Fruit fly (Drosophila melanogaster) whole organism, embryonic: ENCODE results near the gene RNF220.

Experiments
- Atf3 ChIP-seq: fragments of 200-800 bp; sonication (Bioruptor generic); optimal IDR thresholded peaks from 3 replicates; lab custom pipeline; 2016; ENCODE audit warnings: missing biosample characterization, missing genetic modification characterization
- BEAF-32 ChIP-seq: fragments of 200-800 bp; sonication (Bioruptor generic); optimal IDR thresholded peaks from 3 replicates; lab custom pipeline; 2017; ENCODE audit warnings: missing biosample characterization, missing genetic modification characterization, mild to moderate bottlenecking, moderate library complexity, missing genetic modification reagents
- BtbVII ChIP-seq: fragments of 200-800 bp; sonication (Bioruptor generic); optimal IDR thresholded peaks from 3 replicates; lab custom pipeline; 2017; ENCODE audit warnings: missing biosample characterization, mild to moderate bottlenecking, missing genetic modification characterization
- CG10543 ChIP-seq: fragments of 200-800 bp; sonication (Bioruptor generic); optimal IDR thresholded peaks from 3 replicates; lab custom pipeline; 2017; ENCODE audit warnings: missing biosample characterization, mild to moderate bottlenecking, missing genetic modification characterization, moderate library complexity
- CG12391 ChIP-seq: fragments of 200-800 bp; sonication (Bioruptor generic); optimal IDR thresholded peaks from 3 replicates; lab custom pipeline; 2018; ENCODE audit warnings: missing biosample characterization, mild to moderate bottlenecking, missing genetic modification characterization, moderate library complexity
- CG13624 ChIP-seq: fragments of 200-800 bp; sonication (Bioruptor generic); optimal IDR thresholded peaks from 2 replicates; lab custom pipeline; 2016; ENCODE audit warnings: missing biosample characterization, missing genetic modification characterization
- CG14667 ChIP-seq: fragments of 200-800 bp; sonication (Bioruptor generic); IDR thresholded peaks from 2 replicates; pipeline ENCODE4 v1.3.6; 2022; ENCODE audit warnings: missing biosample characterization, missing genetic modification characterization
- CG14710 ChIP-seq: fragments of 200-800 bp; sonication (Bioruptor generic); optimal IDR thresholded peaks from 3 replicates; lab custom pipeline; 2019; ENCODE audit warnings: missing biosample characterization, mild to moderate bottlenecking, missing genetic modification characterization, moderate library complexity
- CG14860 ChIP-seq: fragments of 200-800 bp; sonication (Bioruptor generic); IDR thresholded peaks from 3 replicates; pipeline ENCODE4 v1.3.6; 2022; ENCODE audit warnings: missing biosample characterization, missing genetic modification characterization; ENCODE audit not compliant: partially characterized antibody
- CG14965 ChIP-seq: fragments of 200-800 bp; sonication (Bioruptor generic); optimal IDR thresholded peaks from 2 replicates; lab custom pipeline; 2016; ENCODE audit warnings: missing biosample characterization, missing genetic modification characterization, borderline replicate concordance
- CG15601 ChIP-seq: fragments of 200-800 bp; sonication (Bioruptor generic); optimal IDR thresholded peaks from 3 replicates; lab custom pipeline; 2019; ENCODE audit warnings: missing biosample characterization, mild to moderate bottlenecking, missing genetic modification characterization, moderate library complexity
- CG17612 ChIP-seq: fragments of 200-800 bp; sonication (Bioruptor generic); IDR thresholded peaks from 2 replicates; pipeline ENCODE4 v1.3.6; 2022; ENCODE audit warnings: missing biosample characterization, missing genetic modification characterization
- CG3995 ChIP-seq: fragments of 200-800 bp; sonication (Bioruptor generic); optimal IDR thresholded peaks from 3 replicates; lab custom pipeline; 2016; ENCODE audit warnings: missing biosample characterization, missing genetic modification characterization
- CG6791 ChIP-seq: fragments of 200-800 bp; sonication (Bioruptor generic); IDR thresholded peaks from 3 replicates; pipeline ENCODE4 v1.3.6; 2022; ENCODE audit warnings: missing biosample characterization, missing genetic modification characterization; ENCODE audit not compliant: partially characterized antibody
- CG7372 ChIP-seq: fragments of 200-800 bp; sonication (Bioruptor generic); IDR thresholded peaks from 2 replicates; pipeline ENCODE4 v1.3.6; 2022; ENCODE audit warnings: missing biosample characterization, missing genetic modification characterization
- CG8089 ChIP-seq: fragments of 200-800 bp; sonication (Bioruptor generic); optimal IDR thresholded peaks from 3 replicates; lab custom pipeline; 2016; ENCODE audit warnings: missing biosample characterization, missing genetic modification characterization
- CG8388 ChIP-seq: fragments of 200-800 bp; sonication (Bioruptor generic); optimal IDR thresholded peaks from 2 replicates; lab custom pipeline; 2019; ENCODE audit warnings: missing biosample characterization, mild to moderate bottlenecking, missing genetic modification characterization, moderate library complexity
- CkIIα-i1 ChIP-seq: fragments of 200-800 bp; sonication (Bioruptor generic); IDR thresholded peaks from 2 replicates; pipeline ENCODE4 v1.3.6; 2022; ENCODE audit warnings: missing biosample characterization, missing genetic modification characterization
- Dbx ChIP-seq: fragments of 200-800 bp; sonication (Bioruptor generic); IDR thresholded peaks from 3 replicates; pipeline ENCODE4 v1.3.6; 2022; ENCODE audit warnings: missing biosample characterization, missing genetic modification characterization
- Ets97D ChIP-seq: fragments of 200-800 bp; sonication (Bioruptor generic); optimal IDR thresholded peaks from 3 replicates; lab custom pipeline; 2016; ENCODE audit warnings: missing biosample characterization, missing genetic modification characterization
- HLH3B ChIP-seq: fragments of 200-800 bp; sonication (Bioruptor generic); IDR thresholded peaks from 2 replicates; pipeline ENCODE4 v1.3.6; 2022; ENCODE audit warnings: missing biosample characterization, missing genetic modification characterization
- Hr78 ChIP-seq, 2 experiments: fragments of 200-800 bp in 1 of 2; fragments of >200 bp in 1 of 2; sonication (Bioruptor generic) in 1 of 2; optimal IDR thresholded peaks; 2 replicates each; lab custom pipeline; 2017 to 2019; ENCODE audit warnings: missing biosample characterization in 2 of 2, missing genetic modification characterization in 2 of 2, mild to moderate bottlenecking in 1 of 2, moderate library complexity in 1 of 2
- Jarid2 ChIP-seq: fragments of 200-800 bp; sonication (Bioruptor generic); optimal IDR thresholded peaks from 3 replicates; lab custom pipeline; 2017; ENCODE audit warnings: mild to moderate bottlenecking, missing biosample characterization, missing genetic modification reagents, missing genetic modification characterization
- Med ChIP-seq: fragments of 200-800 bp; sonication (Bioruptor generic); peaks from one replicate; lab custom pipeline; 2016; ENCODE audit warnings: missing biosample characterization, missing genetic modification characterization, mild to moderate bottlenecking, inconsistent platforms, moderate library complexity
- Mrtf ChIP-seq: fragments of 200-800 bp; sonication (Bioruptor generic); IDR thresholded peaks from 3 replicates; pipeline ENCODE4 v1.3.6; 2022; ENCODE audit warnings: missing biosample characterization, missing genetic modification characterization
- Nf-YA ChIP-seq: fragments of 200-800 bp; sonication (Bioruptor generic); IDR thresholded peaks from 2 replicates; pipeline ENCODE4 v1.3.6; 2022; ENCODE audit warnings: missing biosample characterization, missing genetic modification characterization
- Side ChIP-seq: fragments of 200-800 bp; sonication (Bioruptor generic); optimal IDR thresholded peaks from 2 replicates; lab custom pipeline; 2016; ENCODE audit warnings: missing biosample characterization, missing genetic modification characterization
- Vsx1 ChIP-seq: fragments of 200-800 bp; sonication (Bioruptor generic); optimal IDR thresholded peaks from 2 replicates; lab custom pipeline; 2017; ENCODE audit warnings: missing biosample characterization, mild to moderate bottlenecking, missing genetic modification characterization, missing genetic modification reagents
- abd-A ChIP-seq: fragments of 200-800 bp; sonication (Bioruptor generic); optimal IDR thresholded peaks from 3 replicates; lab custom pipeline; 2019; ENCODE audit warnings: missing biosample characterization, mild to moderate bottlenecking, missing genetic modification characterization, moderate library complexity
- ase ChIP-seq: fragments of 200-800 bp; sonication (Bioruptor generic); IDR thresholded peaks from 3 replicates; pipeline ENCODE4 v1.3.6; 2022; ENCODE audit warnings: missing biosample characterization, missing genetic modification characterization
- ash1 ChIP-seq: fragments of 200-800 bp; sonication (Bioruptor generic); optimal IDR thresholded peaks from 2 replicates; lab custom pipeline; 2018; ENCODE audit warnings: missing biosample characterization, mild to moderate bottlenecking, missing genetic modification characterization
- bigmax ChIP-seq: fragments of 200-800 bp; sonication (Bioruptor generic); optimal IDR thresholded peaks from 2 replicates; lab custom pipeline; 2018; ENCODE audit warnings: missing biosample characterization, mild to moderate bottlenecking, missing genetic modification characterization
- bowl ChIP-seq: fragments of 200-800 bp; sonication (Bioruptor generic); IDR thresholded peaks from 2 replicates; pipeline ENCODE4 v1.3.6; 2022; ENCODE audit warnings: missing biosample characterization, missing genetic modification characterization
- caup ChIP-seq: fragments of 200-800 bp; sonication (Bioruptor generic); optimal IDR thresholded peaks from 3 replicates; lab custom pipeline; 2017; ENCODE audit warnings: missing biosample characterization, mild to moderate bottlenecking, missing genetic modification characterization, moderate library complexity; ENCODE audit not compliant: severe bottlenecking
- chinmo ChIP-seq: fragments of 200-800 bp; sonication (Bioruptor generic); IDR thresholded peaks from 4 replicates; pipeline ENCODE4 v1.3.6; 2022; ENCODE audit warnings: missing biosample characterization, missing genetic modification characterization; ENCODE audit not compliant: partially characterized antibody
- dm ChIP-seq: fragments of 200-800 bp; sonication (Bioruptor generic); optimal IDR thresholded peaks from 3 replicates; lab custom pipeline; 2016; ENCODE audit warnings: missing biosample characterization, missing genetic modification characterization
- ems ChIP-seq: fragments of 200-800 bp; sonication (Bioruptor generic); optimal IDR thresholded peaks from 3 replicates; lab custom pipeline; 2016; ENCODE audit warnings: missing biosample characterization, missing genetic modification characterization
- fd3F ChIP-seq: fragments of 200-800 bp; sonication (Bioruptor generic); optimal IDR thresholded peaks from 2 replicates; lab custom pipeline; 2018; ENCODE audit warnings: missing biosample characterization, mild to moderate bottlenecking, missing genetic modification characterization, moderate library complexity
- fd64A ChIP-seq: fragments of 200-800 bp; sonication (Bioruptor generic); optimal IDR thresholded peaks from 3 replicates; lab custom pipeline; 2018; ENCODE audit warnings: missing biosample characterization, mild to moderate bottlenecking, missing genetic modification characterization
- fd96Cb ChIP-seq: fragments of 200-800 bp; sonication (Bioruptor generic); optimal IDR thresholded peaks from 2 replicates; lab custom pipeline; 2018; ENCODE audit warnings: missing biosample characterization, mild to moderate bottlenecking, missing genetic modification characterization, moderate library complexity
- gem ChIP-seq: fragments of 200-800 bp; sonication (Bioruptor generic); optimal IDR thresholded peaks from 2 replicates; lab custom pipeline; 2019; ENCODE audit warnings: missing biosample characterization, mild to moderate bottlenecking, missing genetic modification characterization, moderate library complexity
- grau ChIP-seq: fragments of 200-800 bp; optimal IDR thresholded peaks from 3 replicates; lab custom pipeline; 2019; ENCODE audit warnings: missing biosample characterization, mild to moderate bottlenecking, missing genetic modification characterization, moderate library complexity
- kah ChIP-seq: fragments of 200-800 bp; sonication (Bioruptor generic); optimal IDR thresholded peaks from 2 replicates; lab custom pipeline; 2018; ENCODE audit warnings: missing biosample characterization, mild to moderate bottlenecking, missing genetic modification characterization
- mam ChIP-seq: fragments of 200-800 bp; sonication (Bioruptor generic); optimal IDR thresholded peaks from 3 replicates; lab custom pipeline; 2016; ENCODE audit warnings: missing biosample characterization, missing genetic modification characterization
- pnt ChIP-seq: fragments of 200-800 bp; sonication (Bioruptor generic); optimal IDR thresholded peaks from 3 replicates; lab custom pipeline; 2016; ENCODE audit warnings: missing biosample characterization, missing genetic modification characterization
- sens-2 ChIP-seq: fragments of 200-800 bp; sonication (Bioruptor generic); IDR thresholded peaks from 2 replicates; pipeline ENCODE4 v1.3.6; 2022; ENCODE audit warnings: missing biosample characterization, missing genetic modification characterization
- sisA ChIP-seq: fragments of 200-800 bp; sonication (Bioruptor generic); IDR thresholded peaks from 2 replicates; pipeline ENCODE4 v1.3.6; 2022; ENCODE audit warnings: missing biosample characterization, missing genetic modification characterization
- slp2 ChIP-seq: fragments of 200-800 bp; sonication (Bioruptor generic); optimal IDR thresholded peaks from 2 replicates; lab custom pipeline; 2016; ENCODE audit warnings: missing biosample characterization, missing genetic modification characterization
- sug ChIP-seq: fragments of 200-800 bp; optimal IDR thresholded peaks from 2 replicates; lab custom pipeline; 2019; ENCODE audit warnings: missing biosample characterization, mild to moderate bottlenecking, missing genetic modification characterization, moderate library complexity
- trem ChIP-seq: fragments of 200-800 bp; optimal IDR thresholded peaks from 3 replicates; lab custom pipeline; 2019; ENCODE audit warnings: missing biosample characterization, mild to moderate bottlenecking, missing genetic modification characterization, moderate library complexity

The RNF220 gene

dm6 chr3R:22720808-22721306 is 5.4 kb downstream of the RNF220 start, which contains the start of gene wge:
wge (minus strand) TSS chr3R:22721150.
- TF ChIP-seq CkIIα-i1 (GFP tag; lab: Robert Waterston, UW) (no peak), ase (GFP tag; lab: Robert Waterston, UW) (no peak), BtbVII (no peak), ash1 (GFP tag; lab: Kevin White, UChicago) (no peak), CG3995 (no peak), bigmax (GFP tag; lab: Kevin White, UChicago) (no peak), trem (tag; lab: Kevin White, UChicago) (peak; percentile 51), fd96Cb (tag; lab: Kevin White, UChicago) (no peak), sisA (GFP tag; lab: Robert Waterston, UW) (no peak), fd3F (no peak), CG12391 (no peak), sens-2 (no peak), Ets97D (GFP tag; lab: Kevin White, UChicago) (no peak), ems (no peak), Mrtf (GFP tag; lab: Robert Waterston, UW) (no peak), chinmo (GFP tag; lab: Robert Waterston, UW) (peak; percentile 71; the same call in 1 of the 4 replicates), CG14965 (GFP tag; lab: Kevin White, UChicago) (no peak), slp2 (GFP tag; lab: Kevin White, UChicago) (no peak), kah (GFP tag; lab: Kevin White, UChicago) (no peak), CG15601 (no peak), grau (tag; lab: Kevin White, UChicago) (no peak), gem (no peak), Dbx (GFP tag; lab: Robert Waterston, UW) (no peak), Jarid2 (GFP tag; lab: Kevin White, UChicago) (no peak), CG14667 (no peak), sug (tag; lab: Kevin White, UChicago) (peak; percentile 5), CG6791 (peak; percentile 74), CG13624 (GFP tag; lab: Kevin White, UChicago) (no peak), BEAF-32 (GFP tag; lab: Kevin White, UChicago) (peak; percentile 68), CG14860 (GFP tag; lab: Robert Waterston, UW) (peak; percentile 8; the same call in 1 of the 3 replicates), dm (no peak), mam (GFP tag; lab: Kevin White, UChicago) (no peak), Atf3 (no peak), Hr78 (GFP tag; optimal IDR thresholded peaks at IDR 0.05; lab: Kevin White, UChicago) (no peak), CG10543 (no peak), Nf-YA (no peak), fd64A (GFP tag; lab: Kevin White, UChicago) (no peak), CG8388 (GFP tag; lab: Kevin White, UChicago) (no peak), Side (GFP tag; lab: Kevin White, UChicago) (no peak), HLH3B (no peak), caup (GFP tag; lab: Kevin White, UChicago) (no peak), bowl (GFP tag; lab: Robert Waterston, UW) (no peak), Vsx1 (GFP tag; lab: Kevin White, UChicago) (no peak), CG8089 (GFP tag; lab: Kevin White, UChicago) (no peak), CG14710 (tag; lab: Kevin White, UChicago) (peak; percentile 50), CG7372 (GFP tag; lab: Robert Waterston, UW) (no peak), CG17612 (GFP tag; lab: Robert Waterston, UW) (no peak), pnt (GFP tag; lab: Kevin White, UChicago) (no peak), Med (GFP tag; lab: Kevin White, UChicago) (peak; percentile 29), abd-A (tag; lab: Kevin White, UChicago) (peak; percentile 31)
